Fruit fly (Drosophila melanogaster) whole organism, embryonic: ENCODE data around the gene CG15040.

Experiments
- Atf3 ChIP-seq: fragments of 200-800 bp; sonication (Bioruptor generic); optimal IDR thresholded peaks from 3 replicates; lab custom pipeline; 2016; ENCODE audit warnings: missing biosample characterization, missing genetic modification characterization
- Bgb ChIP-seq: fragments of 200-800 bp; sonication (Bioruptor generic); IDR thresholded peaks from 2 replicates; pipeline ENCODE4 v1.3.6; 2022; ENCODE audit warnings: missing biosample characterization, missing genetic modification characterization; ENCODE audit not compliant: partially characterized antibody
- BtbVII ChIP-seq: fragments of 200-800 bp; sonication (Bioruptor generic); optimal IDR thresholded peaks from 3 replicates; lab custom pipeline; 2017; ENCODE audit warnings: missing biosample characterization, mild to moderate bottlenecking, missing genetic modification characterization
- Bteb2 ChIP-seq: fragments of 200-800 bp; sonication (Bioruptor generic); optimal IDR thresholded peaks from 2 replicates; lab custom pipeline; 2016; ENCODE audit warnings: missing biosample characterization, missing genetic modification characterization
- CG11456 ChIP-seq: fragments of 200-800 bp; sonication (Bioruptor generic); IDR thresholded peaks from 3 replicates; pipeline ENCODE4 v1.3.6; 2022; ENCODE audit warnings: missing biosample characterization, missing genetic modification characterization
- CG1233 ChIP-seq: fragments of 200-800 bp; sonication (Bioruptor generic); optimal IDR thresholded peaks from 4 replicates; lab custom pipeline; 2018; ENCODE audit warnings: missing biosample characterization, mild to moderate bottlenecking, missing genetic modification characterization
- CG15269 ChIP-seq: fragments of 200-800 bp; sonication (Bioruptor generic); optimal IDR thresholded peaks from 2 replicates; lab custom pipeline; 2018; ENCODE audit warnings: missing biosample characterization, mild to moderate bottlenecking, missing genetic modification characterization, moderate library complexity
- CG16813 ChIP-seq: fragments of 200-800 bp; sonication (Bioruptor generic); IDR thresholded peaks from 3 replicates; pipeline ENCODE4 v1.3.6; 2022; ENCODE audit warnings: missing biosample characterization, missing genetic modification characterization; ENCODE audit not compliant: partially characterized antibody
- CG18011 ChIP-seq: fragments of 200-800 bp; sonication (Bioruptor generic); optimal IDR thresholded peaks from 2 replicates; lab custom pipeline; 2017; ENCODE audit warnings: missing biosample characterization, missing genetic modification characterization, mild to moderate bottlenecking, moderate library complexity, missing genotype
- CG2120 ChIP-seq: fragments of 200-800 bp; sonication (Bioruptor generic); optimal IDR thresholded peaks from 3 replicates; lab custom pipeline; 2016; ENCODE audit warnings: missing biosample characterization, missing genetic modification characterization
- CG3281 ChIP-seq: fragments of 200-800 bp; sonication (Bioruptor generic); optimal IDR thresholded peaks from 3 replicates; lab custom pipeline; 2017; ENCODE audit warnings: missing biosample characterization, mild to moderate bottlenecking, missing genetic modification characterization
- CG42726 ChIP-seq: fragments of 200-800 bp; sonication (Bioruptor generic); IDR thresholded peaks from 2 replicates; pipeline ENCODE4 v1.3.6; 2022; ENCODE audit warnings: missing biosample characterization, missing genetic modification characterization; ENCODE audit not compliant: partially characterized antibody
- CG4424 ChIP-seq: fragments of 200-800 bp; sonication (Bioruptor generic); optimal IDR thresholded peaks from 3 replicates; lab custom pipeline; 2016; ENCODE audit warnings: missing biosample characterization, missing genetic modification characterization
- CG6689 ChIP-seq: fragments of 200-800 bp; sonication (Bioruptor generic); IDR thresholded peaks from 2 replicates; pipeline ENCODE4 v1.3.6; 2022; ENCODE audit warnings: missing biosample characterization, missing genetic modification characterization
- CG8089 ChIP-seq: fragments of 200-800 bp; sonication (Bioruptor generic); optimal IDR thresholded peaks from 3 replicates; lab custom pipeline; 2016; ENCODE audit warnings: missing biosample characterization, missing genetic modification characterization
- CG8765 ChIP-seq: fragments of 200-800 bp; sonication (Bioruptor generic); IDR thresholded peaks from 2 replicates; pipeline ENCODE4 v1.3.6; 2022; ENCODE audit warnings: missing biosample characterization, missing genetic modification characterization
- CG9932 ChIP-seq: fragments of 200-800 bp; sonication (Bioruptor generic); IDR thresholded peaks from 2 replicates; pipeline ENCODE4 v1.3.6; 2022; ENCODE audit warnings: missing biosample characterization, missing genetic modification characterization
- CTCF ChIP-seq: fragments of 200-800 bp; sonication (Bioruptor generic); optimal IDR thresholded peaks from 2 replicates; lab custom pipeline; 2017; ENCODE audit warnings: missing biosample characterization, mild to moderate bottlenecking, missing genetic modification characterization, moderate library complexity
- CoRest ChIP-seq: fragments of 200-800 bp; sonication (Bioruptor generic); optimal IDR thresholded peaks from 3 replicates; lab custom pipeline; 2018; ENCODE audit warnings: missing biosample characterization, mild to moderate bottlenecking, missing genetic modification characterization, moderate library complexity
- Dbx ChIP-seq: fragments of 200-800 bp; sonication (Bioruptor generic); IDR thresholded peaks from 3 replicates; pipeline ENCODE4 v1.3.6; 2022; ENCODE audit warnings: missing biosample characterization, missing genetic modification characterization
- Elba2 ChIP-seq: fragments of 200-800 bp; sonication (Bioruptor generic); optimal IDR thresholded peaks from 3 replicates; lab custom pipeline; 2016; ENCODE audit warnings: missing biosample characterization, missing genetic modification characterization
- Ets65A ChIP-seq: fragments of 200-800 bp; sonication (Bioruptor generic); peaks from one replicate; lab custom pipeline; 2016; ENCODE audit warnings: missing biosample characterization, missing genetic modification characterization
- Hr51 ChIP-seq, 2 experiments: fragments of 200-800 bp; sonication (Bioruptor generic); optimal IDR thresholded peaks; 2 replicates in 1 of 2; 3 replicates in 1 of 2; lab custom pipeline; 2016 to 2018; ENCODE audit warnings: missing biosample characterization in 2 of 2, missing genetic modification characterization in 2 of 2, mild to moderate bottlenecking in 1 of 2, moderate library complexity in 1 of 2
- Med ChIP-seq: fragments of 200-800 bp; sonication (Bioruptor generic); peaks from one replicate; lab custom pipeline; 2016; ENCODE audit warnings: missing biosample characterization, missing genetic modification characterization, mild to moderate bottlenecking, inconsistent platforms, moderate library complexity
- Mes4 ChIP-seq: fragments of 200-800 bp; sonication (Bioruptor generic); optimal IDR thresholded peaks from 2 replicates; lab custom pipeline; 2016; ENCODE audit warnings: missing biosample characterization, missing genetic modification characterization
- Myb ChIP-seq: fragments of 200-800 bp; sonication (Bioruptor generic); optimal IDR thresholded peaks from 2 replicates; lab custom pipeline; 2016; ENCODE audit warnings: missing biosample characterization, missing genetic modification characterization
- NfI ChIP-seq: fragments of 200-800 bp; sonication (Bioruptor generic); optimal IDR thresholded peaks from 3 replicates; lab custom pipeline; 2018; ENCODE audit warnings: missing biosample characterization, mild to moderate bottlenecking, missing genetic modification characterization, moderate library complexity
- Rfx ChIP-seq: fragments of 200-800 bp; sonication (Bioruptor generic); IDR thresholded peaks from 2 replicates; pipeline ENCODE4 v1.3.6; 2022; ENCODE audit warnings: missing biosample characterization, missing genetic modification characterization
- Xbp1 ChIP-seq: fragments of 200-800 bp; sonication (Bioruptor generic); optimal IDR thresholded peaks from 3 replicates; lab custom pipeline; 2016; ENCODE audit warnings: missing biosample characterization, mild to moderate bottlenecking, missing genetic modification characterization
- ato ChIP-seq: fragments of 200-800 bp; sonication (Bioruptor generic); IDR thresholded peaks from 2 replicates; pipeline ENCODE4 v1.3.6; 2022; ENCODE audit warnings: missing biosample characterization, missing genetic modification characterization; ENCODE audit not compliant: partially characterized antibody
- bcd ChIP-seq: fragments of 200-800 bp; sonication (Bioruptor generic); optimal IDR thresholded peaks from 2 replicates; lab custom pipeline; 2017; ENCODE audit warnings: missing biosample characterization, mild to moderate bottlenecking, missing genetic modification characterization
- gfzf ChIP-seq: fragments of 200-800 bp; sonication (Bioruptor generic); optimal IDR thresholded peaks from 2 replicates; lab custom pipeline; 2016; ENCODE audit warnings: missing biosample characterization, mild to moderate bottlenecking, missing genetic modification characterization, moderate library complexity
- her ChIP-seq: fragments of 200-800 bp; sonication (Bioruptor generic); optimal IDR thresholded peaks from 2 replicates; lab custom pipeline; 2016; ENCODE audit warnings: missing biosample characterization, missing genetic modification characterization
- hth ChIP-seq: fragments of >200 bp; optimal IDR thresholded peaks from 2 replicates; lab custom pipeline; 2017; ENCODE audit warnings: inconsistent platforms
- ken ChIP-seq: fragments of 200-800 bp; sonication (Bioruptor generic); IDR thresholded peaks from 3 replicates; pipeline ENCODE4 v1.3.6; 2022; ENCODE audit warnings: missing biosample characterization, missing genetic modification characterization
- lola ChIP-seq, 3 experiments: fragments of >200 bp in 2 of 3; fragments of 200-800 bp in 1 of 3; sonication (Bioruptor generic) in 1 of 3; optimal IDR thresholded peaks; 2 replicates each; lab custom pipeline; 2017 to 2019; ENCODE audit warnings: missing biosample characterization in 3 of 3, missing genetic modification characterization in 3 of 3, mild to moderate bottlenecking in 1 of 3, moderate library complexity in 1 of 3
- mam ChIP-seq: fragments of 200-800 bp; sonication (Bioruptor generic); optimal IDR thresholded peaks from 3 replicates; lab custom pipeline; 2016; ENCODE audit warnings: missing biosample characterization, missing genetic modification characterization
- nau ChIP-seq: fragments of 200-800 bp; sonication (Bioruptor generic); optimal IDR thresholded peaks from 3 replicates; lab custom pipeline; 2017; ENCODE audit warnings: missing biosample characterization, mild to moderate bottlenecking, missing genetic modification characterization, missing genetic modification reagents
- nom ChIP-seq: fragments of 200-800 bp; sonication (Bioruptor generic); optimal IDR thresholded peaks from 2 replicates; lab custom pipeline; 2017; ENCODE audit warnings: missing biosample characterization, missing genetic modification characterization, mild to moderate bottlenecking, moderate library complexity, missing genetic modification reagents
- org-1 ChIP-seq: fragments of 200-800 bp; sonication (Bioruptor generic); optimal IDR thresholded peaks from 2 replicates; lab custom pipeline; 2017; ENCODE audit warnings: missing biosample characterization, missing genetic modification characterization
- pho ChIP-seq: fragments of 200-800 bp; sonication (Bioruptor generic); optimal IDR thresholded peaks from 2 replicates; lab custom pipeline; 2016; ENCODE audit warnings: missing biosample characterization, missing genetic modification characterization
- repo ChIP-seq: fragments of 200-800 bp; sonication (Bioruptor generic); optimal IDR thresholded peaks from 2 replicates; lab custom pipeline; 2016; ENCODE audit warnings: missing biosample characterization, missing genetic modification characterization
- sd ChIP-seq: fragments of 200-800 bp; sonication (Bioruptor generic); optimal IDR thresholded peaks from 3 replicates; lab custom pipeline; 2018; ENCODE audit warnings: missing biosample characterization, mild to moderate bottlenecking, missing genetic modification characterization, moderate library complexity
- sens ChIP-seq: fragments of 200-800 bp; sonication (Bioruptor generic); peaks from one replicate; lab custom pipeline; 2016; ENCODE audit warnings: missing biosample characterization, missing genetic modification characterization
- slbo ChIP-seq: fragments of 200-800 bp; sonication (Bioruptor generic); IDR thresholded peaks from 2 replicates; pipeline ENCODE4 v1.3.6; 2022; ENCODE audit warnings: missing biosample characterization, missing genetic modification characterization
- slp2 ChIP-seq: fragments of 200-800 bp; sonication (Bioruptor generic); optimal IDR thresholded peaks from 2 replicates; lab custom pipeline; 2016; ENCODE audit warnings: missing biosample characterization, missing genetic modification characterization
- stwl ChIP-seq: fragments of 200-800 bp; sonication (Bioruptor generic); optimal IDR thresholded peaks from 3 replicates; lab custom pipeline; 2018; ENCODE audit warnings: missing biosample characterization, mild to moderate bottlenecking, missing genetic modification characterization, moderate library complexity
- sug ChIP-seq: fragments of 200-800 bp; optimal IDR thresholded peaks from 2 replicates; lab custom pipeline; 2019; ENCODE audit warnings: missing biosample characterization, mild to moderate bottlenecking, missing genetic modification characterization, moderate library complexity
- usp ChIP-seq: fragments of >200 bp; optimal IDR thresholded peaks from 2 replicates; lab custom pipeline; 2017; ENCODE audit warnings: missing biosample characterization, missing genetic modification characterization

Gene CG15040

dm6 chrX:18646855-18647699, 29.7 kb upstream of the CG15040 start, which contains the start of gene Rip11 (continued):
- TF ChIP-seq CG11456 (GFP tag; lab: Robert Waterston, UW) (peak; percentile 62; the same call in 1 of the 3 replicates), CG3281 (GFP tag; lab: Kevin White, UChicago) (peak; percentile 9), Atf3 (GFP tag; lab: Kevin White, UChicago) (no peak), mam (GFP tag; lab: Kevin White, UChicago) (peak; percentile 29), sug (peak; percentile 44), Rfx (GFP tag; lab: Robert Waterston, UW) (peak; percentile 79), CG2120 (GFP tag; lab: Kevin White, UChicago) (peak; percentile 51), CG1233 (peak; percentile 5), Mes4 (GFP tag; lab: Kevin White, UChicago) (no peak), Med (peak; percentile 80), org-1 (GFP tag; lab: Kevin White, UChicago) (no peak), ato (GFP tag; lab: Robert Waterston, UW) (0 out of 2 replicates have a peak, but pooled peaks have one; percentile 16), her (peak; percentile 21), BtbVII (peak; percentile 51), NfI (GFP tag; lab: Kevin White, UChicago) (peak; percentile 3), sens (GFP tag; lab: Kevin White, UChicago) (peak; percentile 80), Elba2 (GFP tag; lab: Kevin White, UChicago) (peak; percentile 64), nom (GFP tag; lab: Kevin White, UChicago) (peak; percentile 94), slp2 (no peak), stwl (tag; lab: Kevin White, UChicago) (no peak), Ets65A (peak; percentile 85), Dbx (GFP tag; lab: Robert Waterston, UW) (peak; percentile 24; the same call in 2 of the 3 replicates), CG16813 (GFP tag; lab: Robert Waterston, UW) (no peak), usp (no peak), ken (0 out of 3 replicates have a peak, but pooled peaks have one; percentile 4), Bteb2 (GFP tag; lab: Kevin White, UChicago) (peak; percentile 12), CG15269 (tag; lab: Kevin White, UChicago) (peak; percentile 37), Hr51 (GFP tag; optimal IDR thresholded peaks at IDR 0.05; lab: Kevin White, UChicago) (peak in 1 of 2 experiments; percentile 26), CG8765 (GFP tag; lab: Robert Waterston, UW) (0 out of 2 replicates have a peak, but pooled peaks have one; percentile 21), repo (GFP tag; lab: Kevin White, UChicago) (peak; percentile 31), CG9932 (GFP tag; lab: Robert Waterston, UW) (peak; percentile 67), CG4424 (GFP tag; lab: Kevin White, UChicago) (peak; percentile 14), CoRest (peak; percentile 12), slbo (peak; percentile 68), sd (tag; lab: Kevin White, UChicago) (no peak), Bgb (GFP tag; lab: Robert Waterston, UW) (peak; percentile 53), hth (no peak), CG8089 (GFP tag; lab: Kevin White, UChicago) (peak; percentile 9), Xbp1 (GFP tag; lab: Kevin White, UChicago) (peak; percentile 19), CG18011 (GFP tag; lab: Kevin White, UChicago) (no peak), CG42726 (GFP tag; lab: Robert Waterston, UW) (peak; percentile 59), nau (no peak), gfzf (GFP tag; lab: Kevin White, UChicago) (peak; percentile 66), CTCF (GFP tag; lab: Kevin White, UChicago) (peak; percentile 29), pho (peak; percentile 0), Myb (GFP tag; lab: Kevin White, UChicago) (peak; percentile 8), CG6689 (GFP tag; lab: Robert Waterston, UW) (peak; percentile 54), bcd (peak; percentile 11), lola (GFP tag; optimal IDR thresholded peaks at IDR 0.05; lab: Kevin White, UChicago) (no peak)
